Fruit fly (Drosophila melanogaster) whole organism, embryonic: ENCODE results near the gene Plc21C.

Source experiments
- Antp ChIP-seq: fragments of 200-800 bp; sonication (Bioruptor generic); optimal IDR thresholded peaks from 3 replicates; lab custom pipeline; 2016; ENCODE audit warnings: missing biosample characterization, missing genetic modification characterization
- B-H2 ChIP-seq: fragments of 200-800 bp; sonication (Bioruptor generic); optimal IDR thresholded peaks from 2 replicates; lab custom pipeline; 2018; ENCODE audit warnings: missing biosample characterization, mild to moderate bottlenecking, missing genetic modification characterization
- CG1024 ChIP-seq: fragments of 200-800 bp; sonication (Bioruptor generic); IDR thresholded peaks from 2 replicates; pipeline ENCODE4 v1.3.6; 2022; ENCODE audit warnings: missing biosample characterization, missing genetic modification characterization
- CG11085 ChIP-seq: fragments of 200-800 bp; sonication (Bioruptor generic); IDR thresholded peaks from 2 replicates; pipeline ENCODE4 v1.3.6; 2022; ENCODE audit warnings: missing biosample characterization, missing genetic modification characterization
- CG11695 ChIP-seq: fragments of 200-800 bp; sonication (Bioruptor generic); IDR thresholded peaks from 3 replicates; pipeline ENCODE4 v1.3.6; 2022; ENCODE audit warnings: missing biosample characterization, missing genetic modification characterization
- CG12391 ChIP-seq: fragments of 200-800 bp; sonication (Bioruptor generic); optimal IDR thresholded peaks from 3 replicates; lab custom pipeline; 2018; ENCODE audit warnings: missing biosample characterization, mild to moderate bottlenecking, missing genetic modification characterization, moderate library complexity
- CG13624 ChIP-seq: fragments of 200-800 bp; sonication (Bioruptor generic); optimal IDR thresholded peaks from 2 replicates; lab custom pipeline; 2016; ENCODE audit warnings: missing biosample characterization, missing genetic modification characterization
- CG13775 ChIP-seq: fragments of 200-800 bp; sonication (Bioruptor generic); optimal IDR thresholded peaks from 3 replicates; lab custom pipeline; 2017; ENCODE audit warnings: missing biosample characterization, mild to moderate bottlenecking, missing genetic modification characterization
- CG15601 ChIP-seq: fragments of 200-800 bp; sonication (Bioruptor generic); optimal IDR thresholded peaks from 3 replicates; lab custom pipeline; 2019; ENCODE audit warnings: missing biosample characterization, mild to moderate bottlenecking, missing genetic modification characterization, moderate library complexity
- CG17186 ChIP-seq: fragments of 200-800 bp; sonication (Bioruptor generic); optimal IDR thresholded peaks from 3 replicates; lab custom pipeline; 2017; ENCODE audit warnings: missing biosample characterization, missing genetic modification reagents, missing genetic modification characterization
- CG17328 ChIP-seq: fragments of 200-800 bp; sonication (Bioruptor generic); IDR thresholded peaks from 2 replicates; pipeline ENCODE4 v1.3.6; 2022; ENCODE audit warnings: missing biosample characterization, missing genetic modification characterization
- CG5953 ChIP-seq: fragments of 200-800 bp; sonication (Bioruptor generic); IDR thresholded peaks from 2 replicates; pipeline ENCODE4 v1.3.6; 2022; ENCODE audit warnings: missing biosample characterization, missing genetic modification characterization
- CG6272 ChIP-seq: fragments of 200-800 bp; sonication (Bioruptor generic); IDR thresholded peaks from 2 replicates; pipeline ENCODE4 v1.3.6; 2022; ENCODE audit warnings: missing biosample characterization, missing genetic modification characterization
- CG6689 ChIP-seq: fragments of 200-800 bp; sonication (Bioruptor generic); IDR thresholded peaks from 2 replicates; pipeline ENCODE4 v1.3.6; 2022; ENCODE audit warnings: missing biosample characterization, missing genetic modification characterization
- CG6813 ChIP-seq: fragments of 200-800 bp; sonication (Bioruptor generic); optimal IDR thresholded peaks from 2 replicates; lab custom pipeline; 2017; ENCODE audit warnings: missing biosample characterization, missing genetic modification characterization, mild to moderate bottlenecking, moderate library complexity, missing genetic modification reagents
- CG7357 ChIP-seq: fragments of 200-800 bp; sonication (Bioruptor generic); IDR thresholded peaks from 3 replicates; pipeline ENCODE4 v1.3.6; 2022; ENCODE audit warnings: missing biosample characterization, missing genetic modification characterization
- CG7839 ChIP-seq: fragments of 200-800 bp; sonication (Bioruptor generic); optimal IDR thresholded peaks from 3 replicates; lab custom pipeline; 2018; ENCODE audit warnings: missing biosample characterization, mild to moderate bottlenecking, missing genetic modification characterization, moderate library complexity
- CG7928 ChIP-seq: fragments of 200-800 bp; sonication (Bioruptor generic); optimal IDR thresholded peaks from 2 replicates; lab custom pipeline; 2017; ENCODE audit warnings: missing biosample characterization, mild to moderate bottlenecking, missing genetic modification characterization
- CG8359 ChIP-seq: fragments of 200-800 bp; sonication (Bioruptor generic); optimal IDR thresholded peaks from 2 replicates; lab custom pipeline; 2017; ENCODE audit warnings: missing biosample characterization, mild to moderate bottlenecking, missing genetic modification characterization, borderline replicate concordance
- D19A ChIP-seq: fragments of 200-800 bp; optimal IDR thresholded peaks from 3 replicates; lab custom pipeline; 2019; ENCODE audit warnings: missing biosample characterization, mild to moderate bottlenecking, missing genetic modification characterization, moderate library complexity
- E2f2 ChIP-seq: fragments of 200-800 bp; sonication (Bioruptor generic); IDR thresholded peaks from 2 replicates; pipeline ENCODE4 v1.3.6; 2022; ENCODE audit warnings: missing biosample characterization, missing genetic modification characterization
- Ets65A ChIP-seq: fragments of 200-800 bp; sonication (Bioruptor generic); peaks from one replicate; lab custom pipeline; 2016; ENCODE audit warnings: missing biosample characterization, missing genetic modification characterization
- Hsf ChIP-seq: fragments of 200-800 bp; sonication (Bioruptor generic); optimal IDR thresholded peaks from 3 replicates; lab custom pipeline; 2016; ENCODE audit warnings: missing biosample characterization, missing genetic modification characterization
- MESR4 ChIP-seq: fragments of 200-800 bp; sonication (Bioruptor generic); optimal IDR thresholded peaks from 2 replicates; lab custom pipeline; 2018; ENCODE audit warnings: missing biosample characterization, mild to moderate bottlenecking, missing genetic modification characterization, moderate library complexity
- Myb ChIP-seq: fragments of 200-800 bp; sonication (Bioruptor generic); optimal IDR thresholded peaks from 2 replicates; lab custom pipeline; 2016; ENCODE audit warnings: missing biosample characterization, missing genetic modification characterization
- Nf-YB ChIP-seq: fragments of 200-800 bp; sonication (Bioruptor generic); optimal IDR thresholded peaks from 3 replicates; lab custom pipeline; 2019; ENCODE audit warnings: missing biosample characterization, mild to moderate bottlenecking, missing genetic modification characterization, moderate library complexity
- Opbp ChIP-seq: fragments of 200-800 bp; sonication (Bioruptor generic); IDR thresholded peaks from 3 replicates; pipeline ENCODE4 v1.3.6; 2022; ENCODE audit warnings: missing biosample characterization, missing genetic modification characterization; ENCODE audit not compliant: partially characterized antibody
- PHDP ChIP-seq: fragments of 200-800 bp; sonication (Bioruptor generic); optimal IDR thresholded peaks from 3 replicates; lab custom pipeline; 2018; ENCODE audit warnings: missing biosample characterization, mild to moderate bottlenecking, missing genetic modification characterization, moderate library complexity
- Sry-δ ChIP-seq: fragments of 200-800 bp; sonication (Bioruptor generic); optimal IDR thresholded peaks from 2 replicates; lab custom pipeline; 2016; ENCODE audit warnings: missing biosample characterization, missing genetic modification characterization
- al ChIP-seq: fragments of 200-800 bp; sonication (Bioruptor generic); IDR thresholded peaks from 2 replicates; pipeline ENCODE4 v1.3.6; 2022; ENCODE audit warnings: missing biosample characterization, missing genetic modification characterization
- az2 ChIP-seq: fragments of 200-800 bp; sonication (Bioruptor generic); optimal IDR thresholded peaks from 3 replicates; lab custom pipeline; 2016; ENCODE audit warnings: missing biosample characterization, missing genetic modification characterization
- bbx ChIP-seq: fragments of 200-800 bp; sonication (Bioruptor generic); IDR thresholded peaks from 2 replicates; pipeline ENCODE4 v1.3.6; 2022; ENCODE audit warnings: missing biosample characterization, missing genetic modification characterization; ENCODE audit not compliant: partially characterized antibody
- bcd ChIP-seq: fragments of 200-800 bp; sonication (Bioruptor generic); optimal IDR thresholded peaks from 2 replicates; lab custom pipeline; 2017; ENCODE audit warnings: missing biosample characterization, mild to moderate bottlenecking, missing genetic modification characterization
- cad ChIP-seq: fragments of >200 bp; optimal IDR thresholded peaks from 2 replicates; lab custom pipeline; 2017; ENCODE audit warnings: missing biosample characterization, missing genetic modification characterization
- crc ChIP-seq: fragments of 200-800 bp; sonication (Bioruptor generic); optimal IDR thresholded peaks from 2 replicates; lab custom pipeline; 2016; ENCODE audit warnings: missing biosample characterization, missing genetic modification characterization
- gcm ChIP-seq: fragments of 200-800 bp; sonication (Bioruptor generic); optimal IDR thresholded peaks from 2 replicates; lab custom pipeline; 2019; ENCODE audit warnings: missing biosample characterization, mild to moderate bottlenecking, missing genetic modification characterization, moderate library complexity
- gfzf ChIP-seq: fragments of 200-800 bp; sonication (Bioruptor generic); optimal IDR thresholded peaks from 2 replicates; lab custom pipeline; 2016; ENCODE audit warnings: missing biosample characterization, mild to moderate bottlenecking, missing genetic modification characterization, moderate library complexity
- hkb ChIP-seq, 2 experiments: fragments of 200-800 bp in 1 of 2; fragments of >200 bp in 1 of 2; sonication (Bioruptor generic) in 1 of 2; IDR thresholded peaks in 1 of 2; optimal IDR thresholded peaks in 1 of 2; 2 replicates each; pipeline versions ENCODE4 v1.3.6 to Lab custom; 2017 to 2022; ENCODE audit warnings: missing biosample characterization in 1 of 2, missing genetic modification characterization in 1 of 2
- ind ChIP-seq: fragments of 200-800 bp; sonication (Bioruptor generic); optimal IDR thresholded peaks from 3 replicates; lab custom pipeline; 2016; ENCODE audit warnings: missing biosample characterization, missing genetic modification characterization
- kah ChIP-seq: fragments of 200-800 bp; sonication (Bioruptor generic); optimal IDR thresholded peaks from 2 replicates; lab custom pipeline; 2018; ENCODE audit warnings: missing biosample characterization, mild to moderate bottlenecking, missing genetic modification characterization
- ken ChIP-seq: fragments of 200-800 bp; sonication (Bioruptor generic); IDR thresholded peaks from 3 replicates; pipeline ENCODE4 v1.3.6; 2022; ENCODE audit warnings: missing biosample characterization, missing genetic modification characterization
- lola ChIP-seq, 3 experiments: fragments of >200 bp in 2 of 3; fragments of 200-800 bp in 1 of 3; sonication (Bioruptor generic) in 1 of 3; optimal IDR thresholded peaks; 2 replicates each; lab custom pipeline; 2017 to 2019; ENCODE audit warnings: missing biosample characterization in 3 of 3, missing genetic modification characterization in 3 of 3, mild to moderate bottlenecking in 1 of 3, moderate library complexity in 1 of 3
- nmo ChIP-seq: fragments of 200-800 bp; sonication (Bioruptor generic); optimal IDR thresholded peaks from 2 replicates; lab custom pipeline; 2018; ENCODE audit warnings: missing biosample characterization, mild to moderate bottlenecking, missing genetic modification characterization, moderate library complexity
- odd ChIP-seq: fragments of 200-800 bp; sonication (Bioruptor generic); optimal IDR thresholded peaks from 2 replicates; lab custom pipeline; 2017; ENCODE audit warnings: missing biosample characterization, mild to moderate bottlenecking, missing genetic modification characterization
- repo ChIP-seq: fragments of 200-800 bp; sonication (Bioruptor generic); optimal IDR thresholded peaks from 2 replicates; lab custom pipeline; 2016; ENCODE audit warnings: missing biosample characterization, missing genetic modification characterization
- stc ChIP-seq: fragments of 200-800 bp; sonication (Bioruptor generic); IDR thresholded peaks from 2 replicates; pipeline ENCODE4 v1.3.6; 2022; ENCODE audit warnings: missing biosample characterization, missing genetic modification characterization
- sug ChIP-seq: fragments of 200-800 bp; optimal IDR thresholded peaks from 2 replicates; lab custom pipeline; 2019; ENCODE audit warnings: missing biosample characterization, mild to moderate bottlenecking, missing genetic modification characterization, moderate library complexity
- ttk ChIP-seq: fragments of 200-800 bp; sonication (Bioruptor generic); IDR thresholded peaks from 2 replicates; pipeline ENCODE4 v2.1.2; 2022; ENCODE audit warnings: missing biosample characterization, missing genetic modification characterization
- vnd ChIP-seq: fragments of 200-800 bp; sonication (Bioruptor generic); IDR thresholded peaks from 3 replicates; pipeline ENCODE4 v1.3.6; 2022; ENCODE audit warnings: missing biosample characterization, missing genetic modification characterization; ENCODE audit not compliant: partially characterized antibody
- wor ChIP-seq: fragments of 200-800 bp; sonication (Bioruptor generic); IDR thresholded peaks from 2 replicates; pipeline ENCODE4 v1.3.6; 2022; ENCODE audit warnings: missing biosample characterization, missing genetic modification characterization

Plc21C gene

DNA sequence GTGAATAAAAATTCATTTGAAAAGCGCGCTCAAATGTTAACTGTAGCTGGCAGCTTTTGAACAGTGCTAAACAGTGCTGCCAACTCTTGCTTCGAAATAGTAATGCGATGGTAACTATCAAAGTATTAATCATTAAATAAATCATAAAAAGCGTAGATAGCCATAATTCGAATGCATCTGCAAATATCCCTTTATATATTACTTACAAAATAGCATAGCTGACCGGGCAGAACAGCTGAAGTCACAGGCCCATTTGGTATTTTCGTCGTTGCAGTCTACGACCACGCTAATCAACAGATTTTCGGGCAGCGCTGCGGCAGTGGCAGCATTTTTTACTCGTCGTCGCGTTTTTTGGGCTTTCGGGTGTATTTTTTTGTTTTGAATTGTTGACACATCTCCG is at the start of gene Plc21C (continued):
- TF ChIP-seq gcm (GFP tag; lab: Kevin White, UChicago) (peak; percentile 25), kah (no peak), CG6689 (GFP tag; lab: Robert Waterston, UW) (no peak), CG11085 (GFP tag; lab: Robert Waterston, UW) (peak; percentile 56; the same call in 1 of the 2 replicates), CG12391 (tag; lab: Kevin White, UChicago) (peak; percentile 65), E2f2 (peak; percentile 100), CG17328 (no peak), Myb (GFP tag; lab: Kevin White, UChicago) (peak; percentile 71), CG5953 (GFP tag; lab: Robert Waterston, UW) (no peak), Opbp (GFP tag; lab: Robert Waterston, UW) (peak; percentile 53; the same call in 2 of the 3 replicates), Hsf (GFP tag; lab: Kevin White, UChicago) (peak; percentile 63), CG11695 (GFP tag; lab: Robert Waterston, UW) (0 out of 3 replicates have a peak, but pooled peaks have one; percentile 20), CG1024 (GFP tag; lab: Robert Waterston, UW) (no peak), MESR4 (GFP tag; lab: Kevin White, UChicago) (peak; percentile 46), vnd (no peak), Sry-δ (GFP tag; lab: Kevin White, UChicago) (peak; percentile 65), hkb (optimal IDR thresholded peaks at IDR 0.05; lab: Kevin White, UChicago) (no peak), hkb (GFP tag; IDR thresholded peaks at IDR 0.05; lab: Robert Waterston, UW) (0 out of 2 replicates have a peak, but pooled peaks have one; percentile 19), bcd (GFP tag; lab: Kevin White, UChicago) (peak; percentile 39), ken (GFP tag; lab: Robert Waterston, UW) (no peak), bbx (no peak), CG7839 (peak; percentile 41), gfzf (GFP tag; lab: Kevin White, UChicago) (peak; percentile 93), ind (GFP tag; lab: Kevin White, UChicago) (peak; percentile 38), wor (GFP tag; lab: Robert Waterston, UW) (no peak), Antp (GFP tag; lab: Kevin White, UChicago) (peak; percentile 42), CG6813 (GFP tag; lab: Kevin White, UChicago) (no peak), B-H2 (peak; percentile 49), CG7928 (GFP tag; lab: Kevin White, UChicago) (peak; percentile 42), lola (GFP tag; optimal IDR thresholded peaks at IDR 0.05; lab: Kevin White, UChicago) (peak in 1 of 3 experiments; percentile 22), ttk (no peak), crc (GFP tag; lab: Kevin White, UChicago) (peak; percentile 4), CG15601 (peak; percentile 60), Ets65A (GFP tag; lab: Kevin White, UChicago) (peak; percentile 96), CG6272 (no peak), az2 (GFP tag; lab: Kevin White, UChicago) (peak; percentile 26), CG13775 (GFP tag; lab: Kevin White, UChicago) (peak; percentile 43), PHDP (peak; percentile 59), al (peak; percentile 16; the same call in 1 of the 2 replicates), nmo (GFP tag; lab: Kevin White, UChicago) (peak; percentile 77), CG17186 (GFP tag; lab: Kevin White, UChicago) (peak; percentile 49), D19A (peak; percentile 6), sug (tag; lab: Kevin White, UChicago) (peak; percentile 71), Nf-YB (GFP tag; lab: Kevin White, UChicago) (peak; percentile 6), CG8359 (GFP tag; lab: Kevin White, UChicago) (no peak), CG13624 (GFP tag; lab: Kevin White, UChicago) (peak; percentile 70), CG7357 (GFP tag; lab: Robert Waterston, UW) (no peak), repo (GFP tag; lab: Kevin White, UChicago) (no peak), stc (GFP tag; lab: Robert Waterston, UW) (no peak), odd (GFP tag; lab: Kevin White, UChicago) (no peak), cad (GFP tag; lab: Kevin White, UChicago) (no peak)
